Worm (Caenorhabditis elegans): ENCODE measurements around the gene Y43F8B.7.

- TF ChIP-seq ztf-4 (tag; optimal IDR thresholded peaks at IDR 0.05) (no peak), unc-62 (GFP tag; optimal IDR thresholded peaks at IDR 0.05) (no peak)
Measured at ce11 chrV:19510352-19510751, 19.8 kb downstream of the Y43F8B.7 start.

Data from whole organism, L2 larva.